Fruit fly (Drosophila melanogaster) whole organism, embryonic: Measurements from ENCODE around the gene Ank.
A peak's percentile ranks its signal among the peaks of the same experiment; 100 is the strongest.

Experiments
- Abd-B ChIP-seq: fragments of 200-800 bp; sonication (Bioruptor generic); optimal IDR thresholded peaks from 2 replicates; lab custom pipeline; 2018; ENCODE audit warnings: missing biosample characterization, mild to moderate bottlenecking, missing genetic modification characterization, moderate library complexity
- B-H1 ChIP-seq: fragments of 200-800 bp; sonication (Bioruptor generic); IDR thresholded peaks from 3 replicates; pipeline ENCODE4 v1.3.6; 2022; ENCODE audit warnings: missing biosample characterization, missing genetic modification characterization
- Bdp1 ChIP-seq: fragments of 200-800 bp; sonication (Bioruptor generic); optimal IDR thresholded peaks from 3 replicates; lab custom pipeline; 2016; ENCODE audit warnings: missing biosample characterization, missing genetic modification characterization
- CG12104 ChIP-seq: fragments of 200-800 bp; sonication (Bioruptor generic); optimal IDR thresholded peaks from 3 replicates; lab custom pipeline; 2016; ENCODE audit warnings: missing biosample characterization, missing genetic modification characterization
- CG12155 ChIP-seq: fragments of 200-800 bp; sonication (Bioruptor generic); optimal IDR thresholded peaks from 3 replicates; lab custom pipeline; 2016; ENCODE audit warnings: missing biosample characterization, missing genetic modification characterization
- CG12219 ChIP-seq: fragments of 200-800 bp; sonication (Bioruptor generic); optimal IDR thresholded peaks from 3 replicates; lab custom pipeline; 2018; ENCODE audit warnings: missing biosample characterization, mild to moderate bottlenecking, missing genetic modification characterization
- CG12769 ChIP-seq: fragments of 200-800 bp; sonication (Bioruptor generic); optimal IDR thresholded peaks from 2 replicates; lab custom pipeline; 2019; ENCODE audit warnings: missing biosample characterization, mild to moderate bottlenecking, missing genetic modification characterization, moderate library complexity
- CG14050 ChIP-seq: fragments of 200-800 bp; sonication (Bioruptor generic); IDR thresholded peaks from 3 replicates; pipeline ENCODE4 v1.3.6; 2022; ENCODE audit warnings: missing biosample characterization, missing genetic modification characterization
- CG14710 ChIP-seq: fragments of 200-800 bp; sonication (Bioruptor generic); optimal IDR thresholded peaks from 3 replicates; lab custom pipeline; 2019; ENCODE audit warnings: missing biosample characterization, mild to moderate bottlenecking, missing genetic modification characterization, moderate library complexity
- CG15269 ChIP-seq: fragments of 200-800 bp; sonication (Bioruptor generic); optimal IDR thresholded peaks from 2 replicates; lab custom pipeline; 2018; ENCODE audit warnings: missing biosample characterization, mild to moderate bottlenecking, missing genetic modification characterization, moderate library complexity
- CG1603 ChIP-seq: fragments of 200-800 bp; sonication (Bioruptor generic); optimal IDR thresholded peaks from 2 replicates; lab custom pipeline; 2019; ENCODE audit warnings: missing biosample characterization, mild to moderate bottlenecking, missing genetic modification characterization, moderate library complexity
- CG17361 ChIP-seq: fragments of 200-800 bp; sonication (Bioruptor generic); IDR thresholded peaks from 3 replicates; pipeline ENCODE4 v1.3.6; 2022; ENCODE audit warnings: missing biosample characterization, missing genetic modification characterization
- CG3065 ChIP-seq: fragments of 200-800 bp; sonication (Bioruptor generic); optimal IDR thresholded peaks from 2 replicates; lab custom pipeline; 2016; ENCODE audit warnings: missing biosample characterization, missing genetic modification characterization
- CG3163 ChIP-seq: fragments of 200-800 bp; sonication (Bioruptor generic); optimal IDR thresholded peaks from 3 replicates; lab custom pipeline; 2016; ENCODE audit warnings: missing biosample characterization, missing genetic modification characterization
- CG34376 ChIP-seq: fragments of 200-800 bp; sonication (Bioruptor generic); optimal IDR thresholded peaks from 2 replicates; lab custom pipeline; 2018; ENCODE audit warnings: missing biosample characterization, mild to moderate bottlenecking, missing genetic modification characterization
- CG4360 ChIP-seq: fragments of 200-800 bp; sonication (Bioruptor generic); IDR thresholded peaks from 2 replicates; pipeline ENCODE4 v1.3.6; 2022; ENCODE audit warnings: missing biosample characterization, missing genetic modification characterization
- CG4820 ChIP-seq: fragments of 200-800 bp; sonication (Bioruptor generic); optimal IDR thresholded peaks from 3 replicates; lab custom pipeline; 2016; ENCODE audit warnings: missing biosample characterization, missing genetic modification characterization
- CG6272 ChIP-seq: fragments of 200-800 bp; sonication (Bioruptor generic); IDR thresholded peaks from 2 replicates; pipeline ENCODE4 v1.3.6; 2022; ENCODE audit warnings: missing biosample characterization, missing genetic modification characterization
- CG7786 ChIP-seq: fragments of 200-800 bp; sonication (Bioruptor generic); optimal IDR thresholded peaks from 2 replicates; lab custom pipeline; 2016; ENCODE audit warnings: missing biosample characterization, missing genetic modification characterization
- CG9817 ChIP-seq: fragments of 200-800 bp; sonication (Bioruptor generic); optimal IDR thresholded peaks from 2 replicates; lab custom pipeline; 2018; ENCODE audit warnings: missing biosample characterization, mild to moderate bottlenecking, missing genetic modification characterization, moderate library complexity
- CHES-1-like ChIP-seq: fragments of 200-800 bp; sonication (Bioruptor generic); optimal IDR thresholded peaks from 2 replicates; lab custom pipeline; 2016; ENCODE audit warnings: missing biosample characterization, missing genetic modification characterization
- Deaf1 ChIP-seq: fragments of 200-800 bp; optimal IDR thresholded peaks from 3 replicates; lab custom pipeline; 2019; ENCODE audit warnings: missing biosample characterization, mild to moderate bottlenecking, missing genetic modification characterization, moderate library complexity
- Dip2 ChIP-seq: fragments of 200-800 bp; sonication (Bioruptor generic); IDR thresholded peaks from 2 replicates; pipeline ENCODE4 v1.3.6; 2022; ENCODE audit warnings: missing biosample characterization, missing genetic modification characterization
- Fer2 ChIP-seq: fragments of 200-800 bp; sonication (Bioruptor generic); optimal IDR thresholded peaks from 2 replicates; lab custom pipeline; 2018; ENCODE audit warnings: missing biosample characterization, mild to moderate bottlenecking, missing genetic modification characterization, moderate library complexity
- HHEX ChIP-seq: fragments of 200-800 bp; sonication (Bioruptor generic); optimal IDR thresholded peaks from 3 replicates; lab custom pipeline; 2017; ENCODE audit warnings: missing biosample characterization, mild to moderate bottlenecking, missing genetic modification characterization, missing genetic modification reagents
- Hand ChIP-seq: fragments of 200-800 bp; sonication (Bioruptor generic); optimal IDR thresholded peaks from 2 replicates; lab custom pipeline; 2017; ENCODE audit warnings: mild to moderate bottlenecking, missing biosample characterization, missing genetic modification reagents, missing genetic modification characterization
- HmgD ChIP-seq: fragments of 200-800 bp; sonication (Bioruptor generic); optimal IDR thresholded peaks from 3 replicates; lab custom pipeline; 2016; ENCODE audit warnings: missing biosample characterization, missing genetic modification characterization
- Hr51 ChIP-seq, 2 experiments: fragments of 200-800 bp; sonication (Bioruptor generic); optimal IDR thresholded peaks; 2 replicates in 1 of 2; 3 replicates in 1 of 2; lab custom pipeline; 2016 to 2018; ENCODE audit warnings: missing biosample characterization in 2 of 2, missing genetic modification characterization in 2 of 2, mild to moderate bottlenecking in 1 of 2, moderate library complexity in 1 of 2
- Max ChIP-seq: fragments of 200-800 bp; sonication (Bioruptor generic); optimal IDR thresholded peaks from 2 replicates; lab custom pipeline; 2016; ENCODE audit warnings: missing biosample characterization, mild to moderate bottlenecking, missing genetic modification characterization
- Mes4 ChIP-seq: fragments of 200-800 bp; sonication (Bioruptor generic); optimal IDR thresholded peaks from 2 replicates; lab custom pipeline; 2016; ENCODE audit warnings: missing biosample characterization, missing genetic modification characterization
- Mrtf ChIP-seq: fragments of 200-800 bp; sonication (Bioruptor generic); IDR thresholded peaks from 3 replicates; pipeline ENCODE4 v1.3.6; 2022; ENCODE audit warnings: missing biosample characterization, missing genetic modification characterization
- Myb ChIP-seq: fragments of 200-800 bp; sonication (Bioruptor generic); optimal IDR thresholded peaks from 2 replicates; lab custom pipeline; 2016; ENCODE audit warnings: missing biosample characterization, missing genetic modification characterization
- TFAM ChIP-seq: fragments of 200-800 bp; sonication (Bioruptor generic); optimal IDR thresholded peaks from 2 replicates; lab custom pipeline; 2017; ENCODE audit warnings: missing biosample characterization, missing genetic modification characterization, inconsistent platforms
- ac ChIP-seq: fragments of 200-800 bp; sonication (Bioruptor generic); optimal IDR thresholded peaks from 3 replicates; lab custom pipeline; 2017; ENCODE audit warnings: missing biosample characterization, mild to moderate bottlenecking, missing genetic modification characterization
- exex ChIP-seq: fragments of 200-800 bp; sonication (Bioruptor generic); optimal IDR thresholded peaks from 4 replicates; lab custom pipeline; 2018; ENCODE audit warnings: missing biosample characterization, mild to moderate bottlenecking, missing genetic modification characterization, moderate library complexity
- fd102C ChIP-seq: fragments of 200-800 bp; sonication (Bioruptor generic); optimal IDR thresholded peaks from 2 replicates; lab custom pipeline; 2018; ENCODE audit warnings: missing biosample characterization, mild to moderate bottlenecking, missing genetic modification characterization, moderate library complexity
- gem ChIP-seq: fragments of 200-800 bp; sonication (Bioruptor generic); optimal IDR thresholded peaks from 2 replicates; lab custom pipeline; 2019; ENCODE audit warnings: missing biosample characterization, mild to moderate bottlenecking, missing genetic modification characterization, moderate library complexity
- grn ChIP-seq: fragments of 200-800 bp; sonication (Bioruptor generic); optimal IDR thresholded peaks from 3 replicates; lab custom pipeline; 2017; ENCODE audit warnings: missing biosample characterization, missing genetic modification characterization
- hb ChIP-seq: fragments of 200-800 bp; sonication (Bioruptor generic); IDR thresholded peaks from 3 replicates; pipeline ENCODE4 v1.3.6; 2022; ENCODE audit warnings: missing biosample characterization, missing genetic modification characterization; ENCODE audit not compliant: partially characterized antibody
- luna ChIP-seq: fragments of 200-800 bp; sonication (Bioruptor generic); optimal IDR thresholded peaks from 2 replicates; lab custom pipeline; 2016; ENCODE audit warnings: missing biosample characterization, missing genetic modification characterization
- maf-S ChIP-seq: fragments of 200-800 bp; sonication (Bioruptor generic); optimal IDR thresholded peaks from 2 replicates; lab custom pipeline; 2016; ENCODE audit warnings: missing biosample characterization, missing genetic modification characterization
- pho ChIP-seq: fragments of 200-800 bp; sonication (Bioruptor generic); optimal IDR thresholded peaks from 2 replicates; lab custom pipeline; 2016; ENCODE audit warnings: missing biosample characterization, missing genetic modification characterization
- pum ChIP-seq: fragments of 200-800 bp; sonication (Bioruptor generic); optimal IDR thresholded peaks from 2 replicates; lab custom pipeline; 2016; ENCODE audit warnings: missing biosample characterization, missing genetic modification characterization
- run ChIP-seq: fragments of 200-800 bp; sonication (Bioruptor generic); optimal IDR thresholded peaks from 3 replicates; lab custom pipeline; 2018; ENCODE audit warnings: missing biosample characterization, mild to moderate bottlenecking, missing genetic modification characterization
- sc ChIP-seq, 3 experiments: fragments of >200 bp in 2 of 3; fragments of 200-800 bp in 1 of 3; sonication (Bioruptor generic) in 1 of 3; optimal IDR thresholded peaks; 2 replicates in 2 of 3; 3 replicates in 1 of 3; lab custom pipeline; 2017; ENCODE audit warnings: mild to moderate bottlenecking in 1 of 3, missing biosample characterization in 1 of 3, missing genetic modification characterization in 1 of 3, missing genetic modification reagents in 1 of 3
- sob ChIP-seq: fragments of 200-800 bp; sonication (Bioruptor generic); IDR thresholded peaks from 2 replicates; pipeline ENCODE4 v1.3.6; 2022; ENCODE audit warnings: missing biosample characterization, missing genetic modification characterization
- ssp ChIP-seq: fragments of 200-800 bp; sonication (Bioruptor generic); IDR thresholded peaks from 2 replicates; pipeline ENCODE4 v1.3.6; 2022; ENCODE audit warnings: missing biosample characterization, missing genetic modification characterization
- toy ChIP-seq: fragments of 200-800 bp; sonication (Bioruptor generic); IDR thresholded peaks from 2 replicates; pipeline ENCODE4 v1.3.6; 2022; ENCODE audit warnings: missing biosample characterization, missing genetic modification characterization
- wor ChIP-seq: fragments of 200-800 bp; sonication (Bioruptor generic); IDR thresholded peaks from 2 replicates; pipeline ENCODE4 v1.3.6; 2022; ENCODE audit warnings: missing biosample characterization, missing genetic modification characterization

The Ank gene

DNA sequence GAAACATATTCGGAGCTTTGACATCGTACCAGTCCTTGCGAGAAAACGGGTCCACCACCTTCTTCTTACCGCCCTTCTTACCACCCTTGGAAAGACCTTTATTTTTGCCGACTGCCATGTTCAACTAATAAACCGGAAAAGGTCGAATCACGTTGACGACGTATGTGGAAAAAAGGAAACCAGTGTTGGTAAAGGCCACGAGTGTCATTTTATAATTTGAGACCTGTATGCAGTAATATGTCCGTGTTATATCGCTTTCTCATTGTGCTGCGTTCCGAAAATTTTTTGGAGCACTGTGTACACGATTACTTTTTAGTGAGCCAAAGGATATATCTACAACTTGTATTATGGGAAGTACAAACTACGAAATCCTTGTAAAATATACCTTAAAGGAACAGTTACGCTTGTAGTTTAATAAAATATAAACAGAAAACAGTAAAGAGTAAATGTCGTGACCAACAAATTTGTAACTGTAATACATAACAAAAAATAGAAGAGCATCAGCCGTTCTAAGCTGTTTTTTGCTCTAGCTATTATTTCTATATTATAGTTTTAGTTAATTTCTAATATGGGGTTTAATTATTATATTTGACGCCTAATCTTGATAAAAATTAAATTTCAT, 62.5 kb downstream of the Ank start, which contains the start of gene RpS3A (continued):
- TF ChIP-seq B-H1 (GFP tag; lab: Robert Waterston, UW) (no peak; the same call in 2 of the 3 replicates), ssp (GFP tag; lab: Robert Waterston, UW) (peak; percentile 99), TFAM (GFP tag; lab: Kevin White, UChicago) (peak; percentile 17), ac (peak; percentile 46), CG3065 (GFP tag; lab: Kevin White, UChicago) (peak; percentile 42), Fer2 (peak; percentile 35), pho (GFP tag; lab: Kevin White, UChicago) (peak; percentile 72), Mrtf (no peak), CG12219 (GFP tag; lab: Kevin White, UChicago) (peak; percentile 84), sc (optimal IDR thresholded peaks at IDR 0.05; lab: Kevin White, UChicago) (no peak), sc (GFP tag; optimal IDR thresholded peaks at IDR 0.05; lab: Kevin White, UChicago) (peak; percentile 53), Bdp1 (GFP tag; lab: Kevin White, UChicago) (no peak), CG4360 (GFP tag; lab: Robert Waterston, UW) (no peak), Hr51 (GFP tag; optimal IDR thresholded peaks at IDR 0.05; lab: Kevin White, UChicago) (peak; percentile 38 to 61), sob (peak; percentile 89; the same call in 1 of the 2 replicates), CG14710 (peak; percentile 72), CG12155 (GFP tag; lab: Kevin White, UChicago) (peak; percentile 42), HHEX (GFP tag; lab: Kevin White, UChicago) (peak; percentile 86), Myb (GFP tag; lab: Kevin White, UChicago) (peak; percentile 44), fd102C (GFP tag; lab: Kevin White, UChicago) (peak; percentile 71), CG15269 (peak; percentile 64), Deaf1 (peak; percentile 28), CG1603 (tag; lab: Kevin White, UChicago) (peak; percentile 98), HmgD (peak; percentile 63), wor (no peak), pum (GFP tag; lab: Kevin White, UChicago) (peak; percentile 66), Max (GFP tag; lab: Kevin White, UChicago) (peak; percentile 37), Hand (GFP tag; lab: Kevin White, UChicago) (peak; percentile 76), hb (GFP tag; lab: Robert Waterston, UW) (no peak), CHES-1-like (peak; percentile 82), CG12104 (GFP tag; lab: Kevin White, UChicago) (peak; percentile 53), CG14050 (GFP tag; lab: Robert Waterston, UW) (no peak; the same call in 2 of the 3 replicates), maf-S (GFP tag; lab: Kevin White, UChicago) (peak; percentile 65), Abd-B (no peak), luna (GFP tag; lab: Kevin White, UChicago) (peak; percentile 8), CG9817 (tag; lab: Kevin White, UChicago) (no peak), gem (tag; lab: Kevin White, UChicago) (peak; percentile 55), CG34376 (GFP tag; lab: Kevin White, UChicago) (peak; percentile 89), exex (tag; lab: Kevin White, UChicago) (peak; percentile 13), Mes4 (GFP tag; lab: Kevin White, UChicago) (peak; percentile 89), CG12769 (tag; lab: Kevin White, UChicago) (peak; percentile 79), run (tag; lab: Kevin White, UChicago) (peak; percentile 49), grn (GFP tag; lab: Kevin White, UChicago) (peak; percentile 6), CG6272 (no peak), CG7786 (peak; percentile 60), Dip2 (no peak), CG4820 (GFP tag; lab: Kevin White, UChicago) (peak; percentile 43), CG17361 (GFP tag; lab: Robert Waterston, UW) (peak; percentile 83), toy (GFP tag; lab: Robert Waterston, UW) (no peak), CG3163 (GFP tag; lab: Kevin White, UChicago) (peak; percentile 64)
